Worm (Caenorhabditis elegans): ENCODE data around the gene T16G1.5.

- TF ChIP-seq nhr-84 (tag; optimal IDR thresholded peaks at IDR 0.05) (no peak), unc-62 (GFP tag; optimal IDR thresholded peaks at IDR 0.05) (no peak), fos-1 (tag; optimal IDR thresholded peaks at IDR 0.05) (no peak), nhr-77 (tag; optimal IDR thresholded peaks at IDR 0.05) (no peak), elt-2 (tag; optimal IDR thresholded peaks at IDR 0.05) (no peak)
Measured at ce11 chrV:12987061-12987460, 47.7 kb upstream of the T16G1.5 start, which contains the start of gene shw-3.
